Worm (Caenorhabditis elegans) whole organism, L1 larva: Measurements from ENCODE around the gene immt-1.

Experiments used
- C34B4.2 ChIP-seq: sonication (generic microtip); optimal IDR thresholded peaks from 2 replicates; lab custom pipeline; 2017; ENCODE audit warnings: mild to moderate bottlenecking, missing genetic modification characterization, missing compliant biosample characterization
- ama-1 ChIP-seq: fragments of 150-350 bp; optimal IDR thresholded peaks from 2 replicates; lab custom pipeline; 2014
- ceh-63 ChIP-seq: fragments of 200-800 bp; sonication (Bioruptor generic); optimal IDR thresholded peaks from 2 replicates; lab custom pipeline; 2018; ENCODE audit warnings: mild to moderate bottlenecking, missing genetic modification characterization, missing compliant biosample characterization
- ceh-8 ChIP-seq: fragments of 200-800 bp; sonication (Bioruptor generic); optimal IDR thresholded peaks from 2 replicates; lab custom pipeline; 2018; ENCODE audit warnings: mild to moderate bottlenecking, missing genetic modification characterization, moderate library complexity, missing compliant biosample characterization
- ceh-82 ChIP-seq, 3 experiments: fragments of 150-350 bp in 1 of 3; sonication (generic microtip) in 2 of 3; optimal IDR thresholded peaks; 2 replicates each; lab custom pipeline; 2014 to 2017; ENCODE audit warnings: missing biosample characterization in 3 of 3, missing genetic modification characterization in 3 of 3
- ceh-88 ChIP-seq: fragments of 200-800 bp; sonication (Bioruptor generic); IDR thresholded peaks from 2 replicates; pipeline ENCODE4 v1.3.6; 2022; ENCODE audit warnings: missing genetic modification characterization, missing compliant biosample characterization
- ceh-90 ChIP-seq: sonication (generic microtip); optimal IDR thresholded peaks from 2 replicates; lab custom pipeline; 2016; ENCODE audit warnings: missing genetic modification characterization, missing compliant biosample characterization
- ces-1 ChIP-seq: fragments of 150-350 bp; optimal IDR thresholded peaks from 2 replicates; lab custom pipeline; 2014; ENCODE audit warnings: missing biosample characterization, missing genetic modification reagents, missing genetic modification characterization
- dpl-1 ChIP-seq, 3 experiments: fragments of 150-350 bp in 2 of 3; sonication (generic microtip) in 1 of 3; optimal IDR thresholded peaks; 2 replicates each; lab custom pipeline; 2014 to 2017; ENCODE audit warnings: missing biosample characterization in 3 of 3, missing genetic modification characterization in 3 of 3, missing genetic modification reagents in 3 of 3
- dsc-1 ChIP-seq: sonication (generic microtip); optimal IDR thresholded peaks from 2 replicates; lab custom pipeline; 2016; ENCODE audit warnings: mild to moderate bottlenecking, missing genetic modification characterization, missing compliant biosample characterization
- efl-1 ChIP-seq, 4 experiments: fragments of 150-350 bp; optimal IDR thresholded peaks in 3 of 4; peaks in 1 of 4; 1 replicate in 1 of 4; 2 replicates in 3 of 4; lab custom pipeline; 2014; ENCODE audit warnings: missing biosample characterization in 2 of 4, missing genetic modification characterization in 2 of 4, missing genetic modification reagents in 2 of 4
- efl-3 ChIP-seq: fragments of 200-800 bp; sonication (Bioruptor generic); optimal IDR thresholded peaks from 2 replicates; lab custom pipeline; 2018; ENCODE audit warnings: mild to moderate bottlenecking, missing genetic modification characterization, missing compliant biosample characterization
- elt-2 ChIP-seq: sonication (generic microtip); optimal IDR thresholded peaks from 2 replicates; lab custom pipeline; 2016; ENCODE audit warnings: missing genetic modification characterization, mild to moderate bottlenecking, inconsistent platforms, missing compliant biosample characterization, missing genetic modification reagents
- elt-3 ChIP-seq, 6 experiments: fragments of 150-350 bp in 1 of 6; sonication (generic microtip); optimal IDR thresholded peaks; 2 replicates each; lab custom pipeline; 2017 to 2018; ENCODE audit warnings: missing biosample characterization in 6 of 6, missing genetic modification characterization in 6 of 6, inconsistent platforms in 1 of 6
- ets-5 ChIP-seq: fragments of 200-800 bp; sonication (Bioruptor generic); IDR thresholded peaks from 2 replicates; pipeline ENCODE4 v1.3.6; 2022; ENCODE audit warnings: missing genetic modification characterization, missing compliant biosample characterization
- fkh-10 ChIP-seq: sonication (generic microtip); optimal IDR thresholded peaks from 2 replicates; lab custom pipeline; 2017; ENCODE audit warnings: missing biosample characterization, missing genetic modification reagents, missing genetic modification characterization
- fkh-8 ChIP-seq: sonication (generic microtip); optimal IDR thresholded peaks from 2 replicates; lab custom pipeline; 2016; ENCODE audit warnings: mild to moderate bottlenecking, missing genetic modification characterization, missing compliant biosample characterization
- fos-1 ChIP-seq: fragments of 150-350 bp; optimal IDR thresholded peaks from 2 replicates; lab custom pipeline; 2014; ENCODE audit warnings: missing biosample characterization, missing genetic modification characterization
- hlh-17 ChIP-seq: fragments of 200-800 bp; sonication (Bioruptor generic); optimal IDR thresholded peaks from 2 replicates; lab custom pipeline; 2018; ENCODE audit warnings: missing genetic modification characterization, mild to moderate bottlenecking, missing compliant biosample characterization, moderate library complexity, borderline replicate concordance
- isw-1 ChIP-seq: fragments of 200-800 bp; sonication (Bioruptor generic); IDR thresholded peaks from 2 replicates; pipeline ENCODE4 v1.3.6; 2022; ENCODE audit warnings: missing genetic modification characterization, missing compliant biosample characterization
- lin-14 ChIP-seq: fragments of 200-800 bp; sonication (Bioruptor generic); optimal IDR thresholded peaks from 2 replicates; lab custom pipeline; 2018; ENCODE audit warnings: mild to moderate bottlenecking, missing genetic modification characterization, moderate library complexity, missing compliant biosample characterization
- lin-39 ChIP-seq: fragments of 150-350 bp; optimal IDR thresholded peaks from 2 replicates; lab custom pipeline; 2014; ENCODE audit warnings: missing biosample characterization, missing genetic modification reagents, missing genetic modification characterization
- mab-9 ChIP-seq: fragments of 200-800 bp; sonication (Bioruptor generic); IDR thresholded peaks from 2 replicates; pipeline ENCODE4 v1.3.6; 2022; ENCODE audit warnings: missing genetic modification reagents, missing genetic modification characterization, missing compliant biosample characterization
- mdl-1 ChIP-seq, 2 experiments: fragments of 150-350 bp; optimal IDR thresholded peaks; 2 replicates each; lab custom pipeline; 2014 to 2017; ENCODE audit warnings: missing biosample characterization in 2 of 2, missing genetic modification characterization in 2 of 2, inconsistent platforms in 1 of 2
- mef-2 ChIP-seq: fragments of 150-350 bp; optimal IDR thresholded peaks from 2 replicates; lab custom pipeline; 2014; ENCODE audit warnings: missing biosample characterization, missing genetic modification characterization
- mep-1 ChIP-seq: fragments of 150-350 bp; optimal IDR thresholded peaks from 2 replicates; lab custom pipeline; 2014; ENCODE audit warnings: missing biosample characterization, missing genetic modification characterization
- nhr-11 ChIP-seq: fragments of 150-350 bp; optimal IDR thresholded peaks from 2 replicates; lab custom pipeline; 2014; ENCODE audit warnings: missing biosample characterization, missing genetic modification characterization
- nhr-47 ChIP-seq: sonication (generic microtip); optimal IDR thresholded peaks from 2 replicates; lab custom pipeline; 2016; ENCODE audit warnings: mild to moderate bottlenecking, missing genetic modification characterization, moderate library complexity, missing compliant biosample characterization
- nhr-71 ChIP-seq: sonication (generic microtip); optimal IDR thresholded peaks from 2 replicates; lab custom pipeline; 2016; ENCODE audit warnings: mild to moderate bottlenecking, missing genetic modification characterization, moderate library complexity, missing compliant biosample characterization
- nhr-76 ChIP-seq: sonication (generic microtip); optimal IDR thresholded peaks from 2 replicates; lab custom pipeline; 2017; ENCODE audit warnings: missing biosample characterization, missing genetic modification characterization
- pqm-1 ChIP-seq: sonication (generic microtip); optimal IDR thresholded peaks from 3 replicates; lab custom pipeline; 2017; ENCODE audit warnings: missing biosample characterization, missing genetic modification characterization
- snu-23 ChIP-seq: sonication (generic microtip); optimal IDR thresholded peaks from 2 replicates; lab custom pipeline; 2016; ENCODE audit warnings: missing genetic modification characterization, missing compliant biosample characterization
- sptf-1 ChIP-seq: fragments of 150-350 bp; optimal IDR thresholded peaks from 2 replicates; lab custom pipeline; 2014; ENCODE audit warnings: missing biosample characterization, missing genetic modification characterization
- sup-37 ChIP-seq: fragments of 200-800 bp; sonication (Bioruptor generic); optimal IDR thresholded peaks from 2 replicates; lab custom pipeline; 2018; ENCODE audit warnings: mild to moderate bottlenecking, missing genetic modification characterization, missing compliant biosample characterization
- swsn-7 ChIP-seq: sonication (generic microtip); optimal IDR thresholded peaks from 2 replicates; lab custom pipeline; 2016; ENCODE audit warnings: missing genetic modification characterization, missing compliant biosample characterization
- tlp-1 ChIP-seq: fragments of 150-350 bp; optimal IDR thresholded peaks from 2 replicates; lab custom pipeline; 2014; ENCODE audit warnings: missing biosample characterization, missing genetic modification characterization
- unc-130 ChIP-seq: fragments of 150-350 bp; optimal IDR thresholded peaks from 2 replicates; lab custom pipeline; 2017; ENCODE audit warnings: missing biosample characterization, missing genetic modification characterization, inconsistent platforms
- unc-30 ChIP-seq: sonication (generic microtip); optimal IDR thresholded peaks from 2 replicates; lab custom pipeline; 2017; ENCODE audit warnings: missing biosample characterization, missing genetic modification characterization
- unc-98 ChIP-seq: fragments of 200-800 bp; sonication (Bioruptor generic); IDR thresholded peaks from 2 replicates; pipeline ENCODE4 v1.3.6; 2022; ENCODE audit warnings: missing genetic modification characterization, missing compliant biosample characterization
- vab-15 ChIP-seq: sonication (generic microtip); optimal IDR thresholded peaks from 2 replicates; lab custom pipeline; 2017; ENCODE audit warnings: missing genotype, mild to moderate bottlenecking, missing genetic modification characterization, missing compliant biosample characterization
- zag-1 ChIP-seq: fragments of 150-350 bp; optimal IDR thresholded peaks from 2 replicates; lab custom pipeline; 2014; ENCODE audit warnings: missing biosample characterization, missing genetic modification characterization
- ztf-4 ChIP-seq: fragments of 150-350 bp; optimal IDR thresholded peaks from 2 replicates; lab custom pipeline; 2014; ENCODE audit warnings: missing biosample characterization, missing genetic modification characterization

immt-1 gene

ce11 chrX:2687174-2687573 is at the start of gene immt-1 (continued):
- TF ChIP-seq ets-5 (GFP tag; lab: Robert Waterston, UW) (no peak), zag-1 (tag; lab: Kevin White, UChicago) (no peak), snu-23 (peak; percentile 88), lin-14 (GFP tag; lab: Kevin White, UChicago) (peak; percentile 96), pqm-1 (no peak), mab-9 (GFP tag; lab: Robert Waterston, UW) (peak; percentile 44; the same call in 1 of the 2 replicates), unc-30 (tag; lab: Kevin White, UChicago) (no peak), nhr-71 (tag; lab: Kevin White, UChicago) (peak; percentile 85), swsn-7 (tag; lab: Kevin White, UChicago) (peak; percentile 77), lin-39 (tag; lab: Kevin White, UChicago) (no peak), unc-98 (GFP tag; lab: Robert Waterston, UW) (no peak), ceh-63 (GFP tag; lab: Kevin White, UChicago) (no peak), vab-15 (no peak), ztf-4 (tag; lab: Kevin White, UChicago) (peak; percentile 46), sup-37 (GFP tag; lab: Kevin White, UChicago) (no peak), nhr-11 (tag; lab: Kevin White, UChicago) (no peak), unc-130 (tag; lab: Kevin White, UChicago) (no peak), mef-2 (tag; lab: Kevin White, UChicago) (no peak), dsc-1 (peak; percentile 69), elt-3 (tag; optimal IDR thresholded peaks at IDR 0.05; lab: Kevin White, UChicago) (peak in 2 of 6 experiments; percentile 7 to 62), tlp-1 (tag; lab: Kevin White, UChicago) (no peak), hlh-17 (GFP tag; lab: Kevin White, UChicago) (no peak), dpl-1 (GFP tag; optimal IDR thresholded peaks at IDR 0.05; lab: Kevin White, UChicago) (peak; percentile 57 to 74 (median 68)), nhr-47 (tag; lab: Kevin White, UChicago) (peak; percentile 73), C34B4.2 (tag; lab: Kevin White, UChicago) (no peak), elt-2 (tag; lab: Kevin White, UChicago) (no peak), fos-1 (peak; percentile 61), fkh-8 (peak; percentile 78), efl-3 (GFP tag; lab: Kevin White, UChicago) (no peak), mep-1 (peak; percentile 89), mdl-1 (tag; optimal IDR thresholded peaks at IDR 0.05; lab: Kevin White, UChicago) (peak in 1 of 2 experiments; percentile 54)

ce11 chrX:2731416-2731815 is 44.4 kb upstream of the immt-1 start:
- peak; percentile 6 for TF ChIP-seq vab-15
- no peak for TF ChIP-seq ceh-63 (GFP tag; lab: Kevin White, UChicago)
- TF ChIP-seq isw-1 (GFP tag; lab: Robert Waterston, UW) = no peak
- peak; percentile 22 for TF ChIP-seq dsc-1
- peak; percentile 49 for TF ChIP-seq lin-14 (GFP tag; lab: Kevin White, UChicago)
- peak; percentile 90 for TF ChIP-seq ceh-8 (GFP tag; lab: Kevin White, UChicago)
- TF ChIP-seq ztf-4 (tag; lab: Kevin White, UChicago) = no peak
- TF ChIP-seq ama-1 (lab: Kevin White, UChicago) = no peak

ce11 chrX:2729857-2730256 is 42.9 kb upstream of the immt-1 start:
- TF ChIP-seq ceh-88 (GFP tag; lab: Robert Waterston, UW) (no peak), tlp-1 (tag; lab: Kevin White, UChicago) (no peak), ceh-90 (tag; lab: Kevin White, UChicago) (no peak), fkh-10 (peak; percentile 63), pqm-1 (no peak), efl-3 (GFP tag; lab: Kevin White, UChicago) (no peak), sptf-1 (tag; lab: Kevin White, UChicago) (no peak), ceh-82 (tag; optimal IDR thresholded peaks at IDR 0.05; lab: Kevin White, UChicago) (no peak), nhr-71 (tag; lab: Kevin White, UChicago) (peak; percentile 21), efl-1 (optimal IDR thresholded peaks at IDR 0.05; lab: Kevin White, UChicago) (no peak), efl-1 (GFP tag; optimal IDR thresholded peaks at IDR 0.05 in 1 of 2; lab: Kevin White, UChicago) (no peak), ces-1 (peak; percentile 66), nhr-76 (tag; lab: Kevin White, UChicago) (no peak), lin-14 (GFP tag; lab: Kevin White, UChicago) (peak; percentile 68), snu-23 (no peak), ceh-8 (GFP tag; lab: Kevin White, UChicago) (peak; percentile 11)
